Fruit fly (Drosophila melanogaster): ENCODE measurements around the gene comt.

Gene comt

DNA sequence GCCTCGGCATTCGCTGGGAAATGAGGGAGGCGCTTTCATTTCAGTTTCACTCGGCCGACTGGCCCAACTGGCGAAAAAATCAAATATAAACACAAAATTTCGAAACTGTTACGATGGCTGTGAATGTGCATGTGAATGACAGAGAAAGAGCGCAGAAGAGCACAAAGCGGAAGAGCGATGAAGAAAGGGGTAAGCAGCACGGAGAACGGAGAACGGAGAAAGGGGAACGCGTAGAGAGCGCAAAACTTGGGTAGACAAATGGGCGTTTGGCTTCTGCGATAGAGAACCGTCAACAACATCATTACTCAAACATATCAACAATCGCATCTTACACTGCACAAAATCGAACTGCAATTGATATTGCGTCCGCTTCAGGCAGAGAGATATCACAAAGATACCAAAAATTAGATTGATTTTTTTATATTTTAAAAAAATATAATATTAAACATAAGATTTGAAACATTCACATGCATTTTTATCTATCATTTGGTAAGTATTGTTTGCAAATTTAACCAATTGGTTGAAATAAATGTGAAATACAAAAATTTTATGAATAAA is 13.9 kb downstream of the comt start:
- TF ChIP-seq usp (GFP tag; optimal IDR thresholded peaks at IDR 0.05) (no peak), psq (GFP tag; optimal IDR thresholded peaks at IDR 0.05) (peak; percentile 68), dl (GFP tag; optimal IDR thresholded peaks at IDR 0.05; ENCODE audit: insufficient read depth in 1 of 2, partially characterized antibody in 2 of 2) (peak in 1 of 2 experiments; percentile 45)

DNA sequence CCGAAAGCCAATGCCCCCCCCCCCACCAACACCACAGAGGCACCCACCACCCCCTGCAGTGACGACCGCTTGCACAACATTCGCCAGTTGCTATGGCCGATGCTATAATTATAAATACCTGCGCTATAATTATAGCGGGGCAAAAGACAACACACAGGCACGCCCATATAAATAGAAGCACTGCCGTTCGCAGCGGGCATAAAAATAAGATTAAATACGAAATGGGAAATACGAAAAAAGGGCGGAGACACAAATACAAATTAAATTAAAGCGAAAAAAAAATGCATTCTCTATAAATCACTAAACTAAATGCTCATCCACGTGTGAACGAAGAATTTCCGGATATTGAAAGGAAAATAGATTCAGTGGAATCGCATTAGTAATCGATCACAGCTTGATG is 14.6 kb downstream of the comt start:
- TF ChIP-seq Dif (GFP tag; optimal IDR thresholded peaks at IDR 0.05; ENCODE audit: partially characterized antibody), result no peak
- TF ChIP-seq h (GFP tag; optimal IDR thresholded peaks at IDR 0.05), result no peak
- TF ChIP-seq usp (GFP tag; optimal IDR thresholded peaks at IDR 0.05), result no peak
- TF ChIP-seq sage (GFP tag; optimal IDR thresholded peaks at IDR 0.05), result no peak
- TF ChIP-seq Mio (GFP tag; optimal IDR thresholded peaks at IDR 0.05), result no peak
- TF ChIP-seq pan (optimal IDR thresholded peaks at IDR 0.05), result no peak

DNA sequence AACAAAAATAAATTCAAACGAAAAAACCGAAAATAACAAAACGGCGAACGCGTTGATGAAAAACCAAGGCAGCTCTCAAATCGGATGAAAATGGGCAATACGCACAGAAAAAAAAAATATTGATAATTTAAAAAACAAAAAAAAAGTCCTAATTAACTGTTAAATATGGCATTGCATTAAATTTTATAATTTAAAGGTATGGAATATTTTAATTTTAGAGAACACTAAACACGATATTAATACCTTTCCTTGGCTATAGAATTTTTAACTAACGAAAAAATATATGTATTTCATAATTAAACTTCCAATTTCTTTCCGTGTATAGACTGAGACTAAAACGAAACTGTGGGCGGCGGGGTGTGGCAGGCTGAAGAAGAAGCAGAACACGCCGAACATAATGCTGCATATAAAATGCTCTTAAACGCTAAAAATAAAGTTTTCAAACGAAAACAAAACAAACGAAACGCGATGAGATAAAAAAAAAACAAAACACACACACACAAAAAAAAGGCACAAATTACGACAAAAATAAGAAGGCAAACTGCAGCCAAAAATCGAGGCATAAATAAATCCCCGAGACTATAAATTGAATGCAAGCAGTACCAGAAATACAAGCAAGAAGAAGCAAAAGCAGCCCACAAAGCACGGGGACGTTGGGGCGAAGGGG is 15.7 kb downstream of the comt start:
- TF ChIP-seq h (GFP tag; optimal IDR thresholded peaks at IDR 0.05), result peak; percentile 19
- TF ChIP-seq psq (GFP tag; optimal IDR thresholded peaks at IDR 0.05), result no peak
- peak; percentile 39 for TF ChIP-seq HLH106 (tag; optimal IDR thresholded peaks at IDR 0.05)
- peak in 1 of 2 experiments; percentile 25 for TF ChIP-seq foxo (GFP tag; optimal IDR thresholded peaks at IDR 0.05)
- no peak for TF ChIP-seq Rel (GFP tag; optimal IDR thresholded peaks at IDR 0.05)
- TF ChIP-seq Rel (tag; optimal IDR thresholded peaks at IDR 0.05), result peak; percentile 36

DNA sequence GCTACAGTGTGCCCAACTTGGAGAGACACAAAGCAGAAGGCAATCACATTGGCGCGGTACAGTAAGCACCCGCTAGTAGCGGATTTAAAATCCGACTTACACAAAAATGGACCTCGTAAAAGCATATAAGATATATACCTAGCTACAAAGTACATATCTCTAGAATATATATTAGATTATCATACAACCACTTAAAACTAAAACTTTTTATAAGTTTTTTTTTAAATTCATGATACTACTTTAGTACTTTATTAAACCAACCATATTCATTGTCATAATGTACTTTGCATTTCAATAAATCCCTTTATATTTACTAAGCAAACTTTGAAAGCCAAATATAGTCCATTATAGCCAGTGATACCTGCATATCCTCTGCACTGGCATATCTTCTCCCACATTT is 16.3 kb downstream of the comt start:
- TF ChIP-seq h (GFP tag; optimal IDR thresholded peaks at IDR 0.05) (peak; percentile 76), sage (GFP tag; optimal IDR thresholded peaks at IDR 0.05) (no peak), dmrt93B (GFP tag; optimal IDR thresholded peaks at IDR 0.05) (peak; percentile 65), ey (GFP tag; optimal IDR thresholded peaks at IDR 0.05) (peak; percentile 30), OdsH (GFP tag; optimal IDR thresholded peaks at IDR 0.05) (peak; percentile 43), Sp1 (GFP tag; optimal IDR thresholded peaks at IDR 0.05) (peak; percentile 76), Abd-B (GFP tag; optimal IDR thresholded peaks at IDR 0.05) (no peak), woc (GFP tag; optimal IDR thresholded peaks at IDR 0.05) (peak; percentile 34), Hr78 (GFP tag; optimal IDR thresholded peaks at IDR 0.05) (no peak), rgr (GFP tag; optimal IDR thresholded peaks at IDR 0.05) (peak; percentile 66), tai (GFP tag; optimal IDR thresholded peaks at IDR 0.05) (no peak), psq (GFP tag; optimal IDR thresholded peaks at IDR 0.05) (peak; percentile 78), HLH106 (tag; optimal IDR thresholded peaks at IDR 0.05) (peak; percentile 81), foxo (GFP tag; optimal IDR thresholded peaks at IDR 0.05) (peak in 1 of 2 experiments; percentile 66), CG9705 (GFP tag; optimal IDR thresholded peaks at IDR 0.05) (peak; percentile 65), Hnf4 (GFP tag; optimal IDR thresholded peaks at IDR 0.05) (peak; percentile 28), fru (GFP tag; optimal IDR thresholded peaks at IDR 0.05) (peak; percentile 21)

DNA sequence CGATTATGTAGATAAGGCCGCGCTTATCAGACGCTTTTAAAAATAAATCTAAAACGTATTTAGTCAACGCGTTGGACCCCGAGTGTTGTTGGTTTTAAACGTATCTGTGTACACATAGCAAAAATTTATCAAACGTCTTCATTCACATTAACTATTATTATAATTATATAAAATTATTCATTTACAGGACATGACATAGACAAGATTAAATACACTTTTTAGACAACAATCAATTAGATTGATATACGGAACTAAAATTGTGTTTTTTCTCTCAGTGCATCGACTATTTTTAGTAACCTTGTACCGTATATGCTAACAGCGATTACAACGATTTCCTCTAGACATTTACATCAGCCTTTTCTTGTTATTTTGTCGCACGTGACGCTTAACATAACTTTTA is 17.9 kb downstream of the comt start:
- TF ChIP-seq foxo (GFP tag; optimal IDR thresholded peaks at IDR 0.05) (peak in 1 of 2 experiments; percentile 59), br (GFP tag; optimal IDR thresholded peaks at IDR 0.05) (no peak), OdsH (GFP tag; optimal IDR thresholded peaks at IDR 0.05) (peak; percentile 52), N (GFP tag; optimal IDR thresholded peaks at IDR 0.05) (no peak), usp (GFP tag; optimal IDR thresholded peaks at IDR 0.05) (no peak), Vsx2 (GFP tag; optimal IDR thresholded peaks at IDR 0.05; ENCODE audit: partially characterized antibody) (no peak), HLH106 (tag; optimal IDR thresholded peaks at IDR 0.05) (peak; percentile 61), Hnf4 (GFP tag; optimal IDR thresholded peaks at IDR 0.05) (peak; percentile 42), dsf (GFP tag; optimal IDR thresholded peaks at IDR 0.05; ENCODE audit: borderline replicate concordance) (no peak), pan (optimal IDR thresholded peaks at IDR 0.05) (no peak), Jra (GFP tag; optimal IDR thresholded peaks at IDR 0.05) (peak; percentile 10), Myc (optimal IDR thresholded peaks at IDR 0.05) (no peak), Rel (GFP tag; optimal IDR thresholded peaks at IDR 0.05) (no peak), Rel (tag; optimal IDR thresholded peaks at IDR 0.05) (no peak), Abd-B (GFP tag; optimal IDR thresholded peaks at IDR 0.05) (no peak), woc (GFP tag; optimal IDR thresholded peaks at IDR 0.05) (no peak), Sp1 (GFP tag; optimal IDR thresholded peaks at IDR 0.05) (peak; percentile 70), Mio (GFP tag; optimal IDR thresholded peaks at IDR 0.05) (no peak), ey (GFP tag; optimal IDR thresholded peaks at IDR 0.05) (no peak), CrebA (GFP tag; optimal IDR thresholded peaks at IDR 0.05; ENCODE audit: borderline replicate concordance) (no peak), lola (GFP tag; optimal IDR thresholded peaks at IDR 0.05) (no peak), brk (GFP tag; optimal IDR thresholded peaks at IDR 0.05) (no peak), GATAd (GFP tag; optimal IDR thresholded peaks at IDR 0.05) (no peak), sage (GFP tag; optimal IDR thresholded peaks at IDR 0.05) (no peak), fru (GFP tag; optimal IDR thresholded peaks at IDR 0.05) (peak; percentile 50), dmrt93B (GFP tag; optimal IDR thresholded peaks at IDR 0.05) (peak; percentile 35), psq (GFP tag; optimal IDR thresholded peaks at IDR 0.05) (peak; percentile 46), sv (GFP tag; optimal IDR thresholded peaks at IDR 0.05) (peak; percentile 16), tai (GFP tag; optimal IDR thresholded peaks at IDR 0.05) (no peak), CG9705 (GFP tag; optimal IDR thresholded peaks at IDR 0.05) (no peak), Hr78 (GFP tag; optimal IDR thresholded peaks at IDR 0.05) (no peak), h (GFP tag; optimal IDR thresholded peaks at IDR 0.05) (peak; percentile 38), Hr83 (GFP tag; optimal IDR thresholded peaks at IDR 0.05; ENCODE audit: poor library complexity, severe bottlenecking) (no peak), dl (GFP tag; optimal IDR thresholded peaks at IDR 0.05; ENCODE audit: insufficient read depth in 1 of 2, partially characterized antibody in 2 of 2) (no peak), CG32264 (GFP tag; optimal IDR thresholded peaks at IDR 0.05) (no peak)

Data from whole organism, wandering third instar larva.